Worm (Caenorhabditis elegans): ENCODE measurements around the gene F49E10.2.

- no peak for TF ChIP-seq F44E2.7 (GFP tag; IDR thresholded peaks at IDR 0.05)
- no peak for TF ChIP-seq dve-1 (tag; optimal IDR thresholded peaks at IDR 0.05; ENCODE audit: insufficient read depth)
- TF ChIP-seq madf-5 (GFP tag; IDR thresholded peaks at IDR 0.05): no peak
- TF ChIP-seq unc-39 (tag; optimal IDR thresholded peaks at IDR 0.05): no peak
- no peak for TF ChIP-seq nhr-237 (tag; optimal IDR thresholded peaks at IDR 0.05)
- no peak for TF ChIP-seq nhr-11 (tag; optimal IDR thresholded peaks at IDR 0.05)
- no peak for TF ChIP-seq unc-62 (GFP tag; optimal IDR thresholded peaks at IDR 0.05 in 1 of 2)
- TF ChIP-seq unc-62 (tag; optimal IDR thresholded peaks at IDR 0.05): no peak
- no peak for TF ChIP-seq unc-130 (GFP tag; optimal IDR thresholded peaks at IDR 0.05)
- no peak for TF ChIP-seq arid-1 (GFP tag; conservative IDR thresholded peaks at IDR 0.05)
- TF ChIP-seq mxl-3 (GFP tag; optimal IDR thresholded peaks at IDR 0.05): no peak
- TF ChIP-seq saeg-2 (GFP tag; IDR thresholded peaks at IDR 0.05): no peak
- TF ChIP-seq pha-4 (GFP tag; IDR thresholded peaks at IDR 0.05): no peak
- TF ChIP-seq pha-4 (tag; optimal IDR thresholded peaks at IDR 0.05): no peak
These were observed 27.8 kb upstream of the F49E10.2 start, which contains the start of gene ctbp-1 for ce11 chrX:5862408-5862807.
